Fruit fly (Drosophila melanogaster) whole organism, embryonic: ENCODE measurements around the gene Pvf1.

ENCODE experiments used
- Abd-B ChIP-seq: fragments of 200-800 bp; sonication (Bioruptor generic); optimal IDR thresholded peaks from 2 replicates; lab custom pipeline; 2018; ENCODE audit warnings: missing biosample characterization, mild to moderate bottlenecking, missing genetic modification characterization, moderate library complexity
- Adf1 ChIP-seq: fragments of 200-800 bp; sonication (Bioruptor generic); IDR thresholded peaks from 2 replicates; pipeline ENCODE4 v1.3.6; 2022; ENCODE audit warnings: missing biosample characterization, missing genetic modification characterization
- Atf3 ChIP-seq: fragments of 200-800 bp; sonication (Bioruptor generic); optimal IDR thresholded peaks from 3 replicates; lab custom pipeline; 2016; ENCODE audit warnings: missing biosample characterization, missing genetic modification characterization
- Bdp1 ChIP-seq: fragments of 200-800 bp; sonication (Bioruptor generic); optimal IDR thresholded peaks from 3 replicates; lab custom pipeline; 2016; ENCODE audit warnings: missing biosample characterization, missing genetic modification characterization
- CG10431 ChIP-seq: fragments of 200-800 bp; sonication (Bioruptor generic); optimal IDR thresholded peaks from 3 replicates; lab custom pipeline; 2018; ENCODE audit warnings: missing biosample characterization, mild to moderate bottlenecking, missing genetic modification characterization
- CG12236 ChIP-seq: fragments of 200-800 bp; sonication (Bioruptor generic); optimal IDR thresholded peaks from 2 replicates; lab custom pipeline; 2016; ENCODE audit warnings: missing biosample characterization, missing genetic modification characterization
- CG13296 ChIP-seq: fragments of 200-800 bp; sonication (Bioruptor generic); optimal IDR thresholded peaks from 3 replicates; lab custom pipeline; 2018; ENCODE audit warnings: missing biosample characterization, mild to moderate bottlenecking, missing genetic modification characterization
- CG17359 ChIP-seq: fragments of 200-800 bp; sonication (Bioruptor generic); optimal IDR thresholded peaks from 3 replicates; lab custom pipeline; 2018; ENCODE audit warnings: missing biosample characterization, mild to moderate bottlenecking, missing genetic modification characterization, moderate library complexity
- CG18476 ChIP-seq: fragments of 200-800 bp; sonication (Bioruptor generic); optimal IDR thresholded peaks from 2 replicates; lab custom pipeline; 2016; ENCODE audit warnings: missing biosample characterization, mild to moderate bottlenecking, missing genetic modification characterization
- CG32767 ChIP-seq: fragments of 200-800 bp; sonication (Bioruptor generic); IDR thresholded peaks from 2 replicates; pipeline ENCODE4 v1.3.6; 2022; ENCODE audit warnings: missing biosample characterization, missing genetic modification characterization
- CG3407 ChIP-seq: fragments of 200-800 bp; sonication (Bioruptor generic); optimal IDR thresholded peaks from 2 replicates; lab custom pipeline; 2018; ENCODE audit warnings: missing biosample characterization, mild to moderate bottlenecking, missing genetic modification characterization
- CG34422 ChIP-seq: fragments of 200-800 bp; sonication (Bioruptor generic); IDR thresholded peaks from 3 replicates; pipeline ENCODE4 v1.3.6; 2022; ENCODE audit warnings: missing biosample characterization, missing genetic modification characterization
- CG4404 ChIP-seq: fragments of 200-800 bp; sonication (Bioruptor generic); IDR thresholded peaks from 2 replicates; pipeline ENCODE4 v1.3.6; 2022; ENCODE audit warnings: missing biosample characterization, missing genetic modification characterization
- CG7357 ChIP-seq: fragments of 200-800 bp; sonication (Bioruptor generic); IDR thresholded peaks from 3 replicates; pipeline ENCODE4 v1.3.6; 2022; ENCODE audit warnings: missing biosample characterization, missing genetic modification characterization
- CG7372 ChIP-seq: fragments of 200-800 bp; sonication (Bioruptor generic); IDR thresholded peaks from 2 replicates; pipeline ENCODE4 v1.3.6; 2022; ENCODE audit warnings: missing biosample characterization, missing genetic modification characterization
- CG7745 ChIP-seq: fragments of 200-800 bp; sonication (Bioruptor generic); optimal IDR thresholded peaks from 2 replicates; lab custom pipeline; 2018; ENCODE audit warnings: missing biosample characterization, mild to moderate bottlenecking, missing genetic modification characterization, moderate library complexity
- CG8388 ChIP-seq: fragments of 200-800 bp; sonication (Bioruptor generic); optimal IDR thresholded peaks from 2 replicates; lab custom pipeline; 2019; ENCODE audit warnings: missing biosample characterization, mild to moderate bottlenecking, missing genetic modification characterization, moderate library complexity
- CG9797 ChIP-seq: fragments of 200-800 bp; sonication (Bioruptor generic); optimal IDR thresholded peaks from 3 replicates; lab custom pipeline; 2018; ENCODE audit warnings: missing biosample characterization, mild to moderate bottlenecking, missing genetic modification characterization
- CG9932 ChIP-seq: fragments of 200-800 bp; sonication (Bioruptor generic); IDR thresholded peaks from 2 replicates; pipeline ENCODE4 v1.3.6; 2022; ENCODE audit warnings: missing biosample characterization, missing genetic modification characterization
- D19A ChIP-seq: fragments of 200-800 bp; optimal IDR thresholded peaks from 3 replicates; lab custom pipeline; 2019; ENCODE audit warnings: missing biosample characterization, mild to moderate bottlenecking, missing genetic modification characterization, moderate library complexity
- Dll ChIP-seq: fragments of 200-800 bp; sonication (Bioruptor generic); IDR thresholded peaks from 4 replicates; pipeline ENCODE4 v1.3.6; 2022; ENCODE audit warnings: missing biosample characterization, missing genetic modification characterization; ENCODE audit not compliant: partially characterized antibody
- Doc2 ChIP-seq: fragments of 200-800 bp; sonication (Bioruptor generic); IDR thresholded peaks from 2 replicates; pipeline ENCODE4 v1.3.6; 2022; ENCODE audit warnings: missing biosample characterization, missing genetic modification characterization
- E2f2 ChIP-seq: fragments of 200-800 bp; sonication (Bioruptor generic); IDR thresholded peaks from 2 replicates; pipeline ENCODE4 v1.3.6; 2022; ENCODE audit warnings: missing biosample characterization, missing genetic modification characterization
- GATAe ChIP-seq: fragments of 200-800 bp; sonication (Bioruptor generic); conservative IDR thresholded peaks from 2 replicates; pipeline ENCODE4 v1.3.6; 2022; ENCODE audit warnings: missing biosample characterization, missing genetic modification characterization
- Hmx ChIP-seq: fragments of 200-800 bp; sonication (Bioruptor generic); optimal IDR thresholded peaks from 2 replicates; lab custom pipeline; 2016; ENCODE audit warnings: missing biosample characterization, missing genetic modification characterization
- Hr39 ChIP-seq: fragments of >200 bp; optimal IDR thresholded peaks from 2 replicates; lab custom pipeline; 2017
- NC2α ChIP-seq: fragments of 200-800 bp; sonication (Bioruptor generic); optimal IDR thresholded peaks from 2 replicates; lab custom pipeline; 2016; ENCODE audit warnings: missing biosample characterization, missing genetic modification characterization
- Neu2 ChIP-seq: fragments of 200-800 bp; sonication (Bioruptor generic); optimal IDR thresholded peaks from 3 replicates; lab custom pipeline; 2016; ENCODE audit warnings: missing biosample characterization, missing genetic modification characterization, borderline replicate concordance
- Nf-YB ChIP-seq: fragments of 200-800 bp; sonication (Bioruptor generic); optimal IDR thresholded peaks from 3 replicates; lab custom pipeline; 2019; ENCODE audit warnings: missing biosample characterization, mild to moderate bottlenecking, missing genetic modification characterization, moderate library complexity
- Sry-β ChIP-seq: fragments of 200-800 bp; sonication (Bioruptor generic); optimal IDR thresholded peaks from 2 replicates; lab custom pipeline; 2018; ENCODE audit warnings: missing biosample characterization, mild to moderate bottlenecking, missing genetic modification characterization, moderate library complexity
- Vsx1 ChIP-seq: fragments of 200-800 bp; sonication (Bioruptor generic); optimal IDR thresholded peaks from 2 replicates; lab custom pipeline; 2017; ENCODE audit warnings: missing biosample characterization, mild to moderate bottlenecking, missing genetic modification characterization, missing genetic modification reagents
- abd-A ChIP-seq: fragments of 200-800 bp; sonication (Bioruptor generic); optimal IDR thresholded peaks from 3 replicates; lab custom pipeline; 2019; ENCODE audit warnings: missing biosample characterization, mild to moderate bottlenecking, missing genetic modification characterization, moderate library complexity
- br ChIP-seq: fragments of >200 bp; optimal IDR thresholded peaks from 2 replicates; lab custom pipeline; 2017
- cato ChIP-seq: fragments of 200-800 bp; sonication (Bioruptor generic); optimal IDR thresholded peaks from 2 replicates; lab custom pipeline; 2016; ENCODE audit warnings: missing biosample characterization, missing genetic modification characterization, borderline replicate concordance
- chm ChIP-seq: fragments of 200-800 bp; sonication (Bioruptor generic); IDR thresholded peaks from 2 replicates; pipeline ENCODE4 v1.3.6; 2022; ENCODE audit warnings: missing biosample characterization, missing genetic modification characterization
- dimm ChIP-seq: fragments of 200-800 bp; sonication (Bioruptor generic); IDR thresholded peaks from 2 replicates; pipeline ENCODE4 v1.3.6; 2022; ENCODE audit warnings: missing biosample characterization, missing genetic modification characterization
- dysf ChIP-seq: fragments of 200-800 bp; sonication (Bioruptor generic); IDR thresholded peaks from 3 replicates; pipeline ENCODE4 v1.3.6; 2022; ENCODE audit warnings: missing biosample characterization, missing genetic modification characterization
- fd102C ChIP-seq: fragments of 200-800 bp; sonication (Bioruptor generic); optimal IDR thresholded peaks from 2 replicates; lab custom pipeline; 2018; ENCODE audit warnings: missing biosample characterization, mild to moderate bottlenecking, missing genetic modification characterization, moderate library complexity
- fd96Cb ChIP-seq: fragments of 200-800 bp; sonication (Bioruptor generic); optimal IDR thresholded peaks from 2 replicates; lab custom pipeline; 2018; ENCODE audit warnings: missing biosample characterization, mild to moderate bottlenecking, missing genetic modification characterization, moderate library complexity
- fu2 ChIP-seq: fragments of 200-800 bp; sonication (Bioruptor generic); optimal IDR thresholded peaks from 2 replicates; lab custom pipeline; 2016; ENCODE audit warnings: missing biosample characterization, missing genetic modification characterization
- gsb-n ChIP-seq: fragments of 200-800 bp; sonication (Bioruptor generic); optimal IDR thresholded peaks from 3 replicates; lab custom pipeline; 2018; ENCODE audit warnings: missing biosample characterization, mild to moderate bottlenecking, missing genetic modification characterization
- jing ChIP-seq: fragments of 200-800 bp; sonication (Bioruptor generic); optimal IDR thresholded peaks from 2 replicates; lab custom pipeline; 2018; ENCODE audit warnings: missing biosample characterization, mild to moderate bottlenecking, missing genetic modification characterization
- mirr ChIP-seq: fragments of 200-800 bp; sonication (Bioruptor generic); optimal IDR thresholded peaks from 3 replicates; lab custom pipeline; 2018; ENCODE audit warnings: missing biosample characterization, mild to moderate bottlenecking, missing genetic modification characterization
- org-1 ChIP-seq: fragments of 200-800 bp; sonication (Bioruptor generic); optimal IDR thresholded peaks from 2 replicates; lab custom pipeline; 2017; ENCODE audit warnings: missing biosample characterization, missing genetic modification characterization
- pfk ChIP-seq: fragments of 200-800 bp; sonication (Bioruptor generic); optimal IDR thresholded peaks from 2 replicates; lab custom pipeline; 2018; ENCODE audit warnings: missing biosample characterization, mild to moderate bottlenecking, missing genetic modification characterization, moderate library complexity
- prd ChIP-seq, 3 experiments: fragments of >200 bp in 2 of 3; fragments of 200-800 bp in 1 of 3; sonication (Bioruptor generic) in 1 of 3; optimal IDR thresholded peaks in 2 of 3; IDR thresholded peaks in 1 of 3; 2 replicates in 2 of 3; 3 replicates in 1 of 3; pipeline versions ENCODE4 v1.3.6 to Lab custom; 2017 to 2022; ENCODE audit warnings: missing biosample characterization in 1 of 3, missing genetic modification characterization in 1 of 3
- ro ChIP-seq: fragments of 200-800 bp; sonication (Bioruptor generic); IDR thresholded peaks from 2 replicates; pipeline ENCODE4 v1.3.6; 2022; ENCODE audit warnings: missing biosample characterization, missing genetic modification characterization
- salm ChIP-seq: fragments of 200-800 bp; sonication (Bioruptor generic); optimal IDR thresholded peaks from 2 replicates; lab custom pipeline; 2018; ENCODE audit warnings: missing biosample characterization, mild to moderate bottlenecking, missing genetic modification characterization
- schlank ChIP-seq: fragments of 200-800 bp; sonication (Bioruptor generic); optimal IDR thresholded peaks from 2 replicates; lab custom pipeline; 2018; ENCODE audit warnings: missing biosample characterization, mild to moderate bottlenecking, missing genetic modification characterization
- shn ChIP-seq: fragments of 200-800 bp; sonication (Bioruptor generic); optimal IDR thresholded peaks from 3 replicates; lab custom pipeline; 2016; ENCODE audit warnings: missing biosample characterization, missing genetic modification characterization
- slp2 ChIP-seq: fragments of 200-800 bp; sonication (Bioruptor generic); optimal IDR thresholded peaks from 2 replicates; lab custom pipeline; 2016; ENCODE audit warnings: missing biosample characterization, missing genetic modification characterization
- yki ChIP-seq: fragments of >200 bp; optimal IDR thresholded peaks from 3 replicates; lab custom pipeline; 2018
- z ChIP-seq: fragments of 200-800 bp; sonication (Bioruptor generic); IDR thresholded peaks from 3 replicates; pipeline ENCODE4 v1.3.6; 2022; ENCODE audit warnings: missing biosample characterization, missing genetic modification characterization

Gene Pvf1

dm6 chrX:18834399-18834798 lies 1.9 kb downstream of the Pvf1 start (continued):
- no peak for TF ChIP-seq ro
- no peak for TF ChIP-seq CG7745 (tag; lab: Kevin White, UChicago)
- no peak for TF ChIP-seq schlank
- no peak for TF ChIP-seq GATAe (GFP tag; lab: Robert Waterston, UW)
- TF ChIP-seq prd (optimal IDR thresholded peaks at IDR 0.05; lab: Kevin White, UChicago) = no peak
- peak; percentile 77 for TF ChIP-seq prd (GFP tag; IDR thresholded peaks at IDR 0.05; lab: Robert Waterston, UW)
- peak; percentile 78; the same call in 2 of the 3 replicates for TF ChIP-seq CG34422
- TF ChIP-seq Bdp1 (GFP tag; lab: Kevin White, UChicago) = no peak
- TF ChIP-seq CG13296 = no peak
- no peak for TF ChIP-seq CG7357 (GFP tag; lab: Robert Waterston, UW)
- TF ChIP-seq Abd-B = no peak
- TF ChIP-seq Adf1 (GFP tag; lab: Robert Waterston, UW) = no peak
- no peak for TF ChIP-seq br (lab: Kevin White, UChicago)
- peak; percentile 40 for TF ChIP-seq CG17359
- TF ChIP-seq gsb-n (tag; lab: Kevin White, UChicago) = no peak
- TF ChIP-seq CG7372 (GFP tag; lab: Robert Waterston, UW) = no peak
- no peak for TF ChIP-seq Neu2 (GFP tag; lab: Kevin White, UChicago)
- TF ChIP-seq NC2α = no peak
- TF ChIP-seq dysf (GFP tag; lab: Robert Waterston, UW) = no peak
- TF ChIP-seq CG10431 (GFP tag; lab: Kevin White, UChicago) = no peak
- no peak for TF ChIP-seq Sry-β (GFP tag; lab: Kevin White, UChicago)
- TF ChIP-seq CG4404 = no peak
- TF ChIP-seq mirr (GFP tag; lab: Kevin White, UChicago) = no peak
- TF ChIP-seq yki = no peak
- TF ChIP-seq Vsx1 (GFP tag; lab: Kevin White, UChicago) = no peak
- TF ChIP-seq CG18476 (GFP tag; lab: Kevin White, UChicago) = no peak
- TF ChIP-seq chm (GFP tag; lab: Robert Waterston, UW) = no peak
- no peak for TF ChIP-seq CG9797 (GFP tag; lab: Kevin White, UChicago)
- no peak for TF ChIP-seq org-1
- no peak for TF ChIP-seq cato (GFP tag; lab: Kevin White, UChicago)
- TF ChIP-seq fd96Cb = peak; percentile 26
- no peak for TF ChIP-seq fd102C
- no peak for TF ChIP-seq salm (tag; lab: Kevin White, UChicago)
- no peak for TF ChIP-seq pfk
- no peak for TF ChIP-seq Hmx (GFP tag; lab: Kevin White, UChicago)
- no peak for TF ChIP-seq Dll (GFP tag; lab: Robert Waterston, UW)
- no peak for TF ChIP-seq jing (GFP tag; lab: Kevin White, UChicago)
- TF ChIP-seq fu2 = no peak
- TF ChIP-seq CG3407 (GFP tag; lab: Kevin White, UChicago) = no peak
- no peak for TF ChIP-seq slp2 (GFP tag; lab: Kevin White, UChicago)
- TF ChIP-seq Atf3 (GFP tag; lab: Kevin White, UChicago) = no peak
- TF ChIP-seq CG8388 (GFP tag; lab: Kevin White, UChicago) = no peak
- no peak for TF ChIP-seq CG12236 (GFP tag; lab: Kevin White, UChicago)
- no peak for TF ChIP-seq shn
- no peak for TF ChIP-seq D19A (tag; lab: Kevin White, UChicago)
- no peak for TF ChIP-seq CG9932 (GFP tag; lab: Robert Waterston, UW)
- no peak for TF ChIP-seq E2f2
- TF ChIP-seq Doc2 (GFP tag; lab: Robert Waterston, UW) = no peak
- TF ChIP-seq Nf-YB = no peak
- no peak for TF ChIP-seq z (GFP tag; lab: Robert Waterston, UW)
- TF ChIP-seq CG32767 (GFP tag; lab: Robert Waterston, UW) = no peak
- no peak for TF ChIP-seq dimm (GFP tag; lab: Robert Waterston, UW)
- TF ChIP-seq Hr39 (lab: Kevin White, UChicago) = no peak
- no peak for TF ChIP-seq abd-A (tag; lab: Kevin White, UChicago)
